Fruit fly (Drosophila melanogaster): ENCODE data around the gene Corp.

The Corp gene

dm6 chrX:8233915-8234565 is 37.2 kb downstream of the Corp start:
- TF ChIP-seq eyg (GFP tag; optimal IDR thresholded peaks at IDR 0.05) (no peak), CG11504 (tag; optimal IDR thresholded peaks at IDR 0.05) (no peak), sens-2 (GFP tag; IDR thresholded peaks at IDR 0.05) (no peak), CG13424 (tag; optimal IDR thresholded peaks at IDR 0.05) (no peak), tin (GFP tag; optimal IDR thresholded peaks at IDR 0.05) (no peak), CG34422 (GFP tag; IDR thresholded peaks at IDR 0.05) (no peak), Gsc (GFP tag; IDR thresholded peaks at IDR 0.05) (no peak), CG13123 (GFP tag; optimal IDR thresholded peaks at IDR 0.05) (no peak), CG6654 (GFP tag; optimal IDR thresholded peaks at IDR 0.05) (peak; percentile 97), CG12769 (tag; optimal IDR thresholded peaks at IDR 0.05) (no peak), cad (GFP tag; optimal IDR thresholded peaks at IDR 0.05) (peak; percentile 60)

DNA sequence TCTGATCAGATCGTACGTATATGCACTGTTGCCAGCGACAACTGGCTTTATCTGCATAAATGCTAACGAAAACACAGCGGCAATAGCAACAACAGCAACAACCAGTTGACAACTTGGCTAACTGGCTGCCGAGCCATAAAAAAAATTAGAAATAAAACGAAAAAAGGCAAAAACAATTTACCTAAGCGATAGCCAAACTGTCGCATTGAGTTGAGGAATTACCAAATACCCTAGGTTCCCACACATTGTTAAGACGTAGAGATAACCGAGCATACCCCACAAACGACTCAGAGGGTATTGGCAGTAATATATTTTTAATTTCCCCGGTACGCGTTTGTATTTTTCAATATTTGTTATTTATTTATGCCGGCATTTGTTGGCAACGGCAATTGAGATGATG is 38.0 kb downstream of the Corp start:
- TF ChIP-seq wek (GFP tag; optimal IDR thresholded peaks at IDR 0.05) (no peak), ind (GFP tag; optimal IDR thresholded peaks at IDR 0.05) (peak; percentile 11), Ptx1 (GFP tag; IDR thresholded peaks at IDR 0.05) (no peak), CG11247 (GFP tag; IDR thresholded peaks at IDR 0.05) (no peak), Tbp (GFP tag; optimal IDR thresholded peaks at IDR 0.05) (no peak), Hey (tag; optimal IDR thresholded peaks at IDR 0.05) (no peak), Dek (tag; optimal IDR thresholded peaks at IDR 0.05) (peak; percentile 9), ham (GFP tag; IDR thresholded peaks at IDR 0.05) (no peak), CG6654 (GFP tag; optimal IDR thresholded peaks at IDR 0.05) (no peak), CG2678 (tag; optimal IDR thresholded peaks at IDR 0.05) (peak; percentile 48), CG9215 (GFP tag; IDR thresholded peaks at IDR 0.05) (0 out of 2 replicates have a peak, but pooled peaks have one; percentile 31), jumu (GFP tag; optimal IDR thresholded peaks at IDR 0.05) (no peak), CG12659 (GFP tag; optimal IDR thresholded peaks at IDR 0.05) (peak; percentile 27), sens (GFP tag) (peak; percentile 51), toy (GFP tag; IDR thresholded peaks at IDR 0.05) (no peak), tgo (GFP tag; IDR thresholded peaks at IDR 0.05) (no peak), CG10267 (tag; optimal IDR thresholded peaks at IDR 0.05) (no peak), CG17186 (GFP tag; optimal IDR thresholded peaks at IDR 0.05) (no peak), CG32772 (GFP tag; IDR thresholded peaks at IDR 0.05) (peak; percentile 35; the same call in 1 of the 2 replicates), CG9932 (GFP tag; IDR thresholded peaks at IDR 0.05) (peak; percentile 68), Hr51 (GFP tag; optimal IDR thresholded peaks at IDR 0.05) (no peak), Hmx (GFP tag; optimal IDR thresholded peaks at IDR 0.05) (no peak), CG14710 (tag; optimal IDR thresholded peaks at IDR 0.05) (no peak), B-H2 (GFP tag; optimal IDR thresholded peaks at IDR 0.05) (peak; percentile 40), CG3281 (GFP tag; optimal IDR thresholded peaks at IDR 0.05) (peak; percentile 28), p53 (GFP tag; optimal IDR thresholded peaks at IDR 0.05) (no peak), CG4707 (GFP tag; optimal IDR thresholded peaks at IDR 0.05) (no peak), ato (GFP tag; IDR thresholded peaks at IDR 0.05; ENCODE audit: partially characterized antibody) (no peak), tup (GFP tag; optimal IDR thresholded peaks at IDR 0.05) (no peak), MBD-R2 (GFP tag; IDR thresholded peaks at IDR 0.05) (peak; percentile 21; the same call in 1 of the 2 replicates), Sox100B (GFP tag; optimal IDR thresholded peaks at IDR 0.05) (peak; percentile 0), Xbp1 (GFP tag; optimal IDR thresholded peaks at IDR 0.05) (peak; percentile 20), sr (GFP tag; IDR thresholded peaks at IDR 0.05) (no peak), CG32532 (GFP tag; IDR thresholded peaks at IDR 0.05) (peak; percentile 58), Bdp1 (GFP tag; optimal IDR thresholded peaks at IDR 0.05) (no peak), bab2 (GFP tag; optimal IDR thresholded peaks at IDR 0.05) (peak; percentile 21), NFAT (GFP tag; IDR thresholded peaks at IDR 0.05) (peak; percentile 37; the same call in 1 of the 2 replicates), ac (GFP tag; optimal IDR thresholded peaks at IDR 0.05) (no peak), CTCF (GFP tag; optimal IDR thresholded peaks at IDR 0.05) (no peak), CG13624 (GFP tag; optimal IDR thresholded peaks at IDR 0.05) (peak; percentile 43), CG11093 (GFP tag; IDR thresholded peaks at IDR 0.05) (no peak)
